Fruit fly (Drosophila melanogaster) whole organism, embryonic: ENCODE data around the gene MED18.

Experiments
- CG1024 ChIP-seq: fragments of 200-800 bp; sonication (Bioruptor generic); IDR thresholded peaks from 2 replicates; pipeline ENCODE4 v1.3.6; 2022; ENCODE audit warnings: missing biosample characterization, missing genetic modification characterization
- CG11085 ChIP-seq: fragments of 200-800 bp; sonication (Bioruptor generic); IDR thresholded peaks from 2 replicates; pipeline ENCODE4 v1.3.6; 2022; ENCODE audit warnings: missing biosample characterization, missing genetic modification characterization
- NFAT ChIP-seq: fragments of 200-800 bp; sonication (Bioruptor generic); IDR thresholded peaks from 2 replicates; pipeline ENCODE4 v1.3.6; 2022; ENCODE audit warnings: missing biosample characterization, missing genetic modification characterization
- ase ChIP-seq: fragments of 200-800 bp; sonication (Bioruptor generic); IDR thresholded peaks from 3 replicates; pipeline ENCODE4 v1.3.6; 2022; ENCODE audit warnings: missing biosample characterization, missing genetic modification characterization
- bowl ChIP-seq: fragments of 200-800 bp; sonication (Bioruptor generic); IDR thresholded peaks from 2 replicates; pipeline ENCODE4 v1.3.6; 2022; ENCODE audit warnings: missing biosample characterization, missing genetic modification characterization

DNA sequence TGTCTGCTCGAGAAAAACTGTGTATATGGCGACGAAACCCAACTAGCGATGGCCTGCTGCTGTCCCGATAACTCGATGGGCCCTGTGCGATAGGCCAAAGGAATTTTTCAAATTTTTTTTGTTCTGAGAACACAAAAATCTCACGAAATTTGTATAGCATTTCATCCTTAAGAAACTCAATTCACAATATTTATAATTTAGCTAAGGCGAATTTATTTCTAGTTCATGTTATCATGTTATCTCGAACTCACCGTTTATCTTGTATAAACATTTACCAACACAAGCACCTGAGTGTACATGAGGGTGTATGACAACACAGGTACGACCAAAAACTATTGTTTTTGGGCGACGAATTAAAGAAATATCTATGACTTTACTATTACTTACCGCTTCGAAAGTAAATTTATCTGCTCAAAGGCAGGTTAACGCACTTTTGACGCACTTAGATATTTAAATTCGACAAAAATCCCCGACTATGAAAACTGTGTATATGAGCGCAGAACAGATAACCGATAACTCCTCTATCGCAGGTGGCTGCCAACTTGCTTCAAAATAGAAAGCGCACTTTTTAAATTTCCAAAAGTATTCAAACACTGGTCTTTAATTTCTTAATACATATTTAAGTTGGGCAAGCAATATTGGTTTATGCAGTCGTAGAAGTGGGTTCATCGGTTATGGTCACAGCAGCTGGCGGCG, 34.6 kb downstream of the MED18 start, which contains the start of gene arm:
- TF ChIP-seq bowl (GFP tag; lab: Robert Waterston, UW) (no peak), NFAT (GFP tag; lab: Robert Waterston, UW) (no peak), ase (no peak), CG1024 (no peak), CG11085 (GFP tag; lab: Robert Waterston, UW) (no peak)
